Worm (Caenorhabditis elegans): ENCODE data around the gene W08F4.7.

ce11 chrII:546405-546804 is 31.1 kb downstream of the W08F4.7 start, which contains the start of gene mlt-10:
- TF ChIP-seq elt-3 (tag; optimal IDR thresholded peaks at IDR 0.05) = no peak
- TF ChIP-seq pha-4 (tag; optimal IDR thresholded peaks at IDR 0.05) = no peak
- TF ChIP-seq unc-62 (GFP tag; optimal IDR thresholded peaks at IDR 0.05) = no peak
- no peak for TF ChIP-seq mep-1 (tag; optimal IDR thresholded peaks at IDR 0.05)
- TF ChIP-seq M03D4.4 (tag; optimal IDR thresholded peaks at IDR 0.05) = no peak
- TF ChIP-seq elt-1 (tag; optimal IDR thresholded peaks at IDR 0.05; ENCODE audit: borderline replicate concordance, insufficient read depth) = no peak
- no peak for TF ChIP-seq mab-5 (tag; optimal IDR thresholded peaks at IDR 0.05)
- TF ChIP-seq flh-1 (GFP tag; optimal IDR thresholded peaks at IDR 0.05) = no peak
- TF ChIP-seq snpc-4 (tag; optimal IDR thresholded peaks at IDR 0.05) = no peak
- TF ChIP-seq blmp-1 (tag; optimal IDR thresholded peaks at IDR 0.05) = no peak
- TF ChIP-seq lsy-2 (tag; optimal IDR thresholded peaks at IDR 0.05) = no peak
- no peak for TF ChIP-seq zip-8 (tag; optimal IDR thresholded peaks at IDR 0.05)
- no peak for TF ChIP-seq unc-39 (tag; optimal IDR thresholded peaks at IDR 0.05)
- TF ChIP-seq nhr-12 (tag; optimal IDR thresholded peaks at IDR 0.05) = no peak
